Worm (Caenorhabditis elegans) whole organism, early embryonic: ENCODE data around the gene nhr-272.

Experiments used
- ama-1 ChIP-seq: fragments of 150-350 bp; optimal IDR thresholded peaks from 2 replicates; lab custom pipeline; 2014
- scrt-1 ChIP-seq: fragments of 200-800 bp; sonication (Bioruptor generic); IDR thresholded peaks from 2 replicates; pipeline ENCODE4 v1.3.6; 2022; ENCODE audit warnings: missing genetic modification characterization, missing compliant biosample characterization

- TF ChIP-seq ama-1 (lab: Kevin White, UChicago) = no peak
- TF ChIP-seq scrt-1 (GFP tag; lab: Robert Waterston, UW) = no peak
Measured at ce11 chrX:12690346-12690745, 14.3 kb downstream of the nhr-272 start.
